Fruit fly (Drosophila melanogaster) whole organism, prepupa: Measurements from ENCODE around the gene Dnaaf5.

ENCODE experiments used
- CG10631 ChIP-seq: fragments of 200-800 bp; sonication (Bioruptor generic); optimal IDR thresholded peaks from 2 replicates; lab custom pipeline; 2016; ENCODE audit warnings: missing biosample characterization, missing genetic modification characterization
- CG11294 ChIP-seq: fragments of 200-800 bp; sonication (Bioruptor generic); IDR thresholded peaks from 2 replicates; pipeline ENCODE4 v1.3.6; 2022; ENCODE audit warnings: missing biosample characterization, missing genetic modification characterization
- CG11762 ChIP-seq: fragments of 200-800 bp; sonication (Bioruptor generic); optimal IDR thresholded peaks from 3 replicates; lab custom pipeline; 2016; ENCODE audit warnings: missing biosample characterization, missing genetic modification characterization; ENCODE audit not compliant: insufficient read depth
- CG32006 ChIP-seq: fragments of 200-800 bp; sonication (Bioruptor generic); optimal IDR thresholded peaks from 3 replicates; lab custom pipeline; 2017; ENCODE audit warnings: missing biosample characterization, mild to moderate bottlenecking, missing genetic modification characterization
- CG34406 ChIP-seq: fragments of 200-800 bp; sonication (Bioruptor generic); optimal IDR thresholded peaks from 3 replicates; lab custom pipeline; 2016; ENCODE audit warnings: missing biosample characterization, missing genetic modification characterization
- CG7368 ChIP-seq: fragments of 200-800 bp; sonication (Bioruptor generic); optimal IDR thresholded peaks from 3 replicates; lab custom pipeline; 2016; ENCODE audit warnings: missing biosample characterization, missing genetic modification characterization
- Ets96B ChIP-seq: fragments of 200-800 bp; optimal IDR thresholded peaks from 2 replicates; lab custom pipeline; 2019; ENCODE audit warnings: missing biosample characterization, mild to moderate bottlenecking, missing genetic modification characterization, moderate library complexity
- Lpt ChIP-seq: fragments of 200-800 bp; sonication (Bioruptor generic); optimal IDR thresholded peaks from 3 replicates; lab custom pipeline; 2016; ENCODE audit warnings: missing biosample characterization, missing genetic modification characterization
- dac ChIP-seq: fragments of 200-800 bp; sonication (Bioruptor generic); optimal IDR thresholded peaks from 2 replicates; lab custom pipeline; 2017; ENCODE audit warnings: missing biosample characterization, mild to moderate bottlenecking, missing genetic modification characterization
- eg ChIP-seq: fragments of 200-800 bp; sonication (Bioruptor generic); IDR thresholded peaks from 3 replicates; pipeline ENCODE4 v1.3.6; 2022; ENCODE audit warnings: missing biosample characterization, missing genetic modification characterization
- spab ChIP-seq: fragments of 200-800 bp; sonication (Bioruptor generic); optimal IDR thresholded peaks from 2 replicates; lab custom pipeline; 2017; ENCODE audit warnings: missing biosample characterization, mild to moderate bottlenecking, missing genetic modification characterization, missing genetic modification reagents

DNA sequence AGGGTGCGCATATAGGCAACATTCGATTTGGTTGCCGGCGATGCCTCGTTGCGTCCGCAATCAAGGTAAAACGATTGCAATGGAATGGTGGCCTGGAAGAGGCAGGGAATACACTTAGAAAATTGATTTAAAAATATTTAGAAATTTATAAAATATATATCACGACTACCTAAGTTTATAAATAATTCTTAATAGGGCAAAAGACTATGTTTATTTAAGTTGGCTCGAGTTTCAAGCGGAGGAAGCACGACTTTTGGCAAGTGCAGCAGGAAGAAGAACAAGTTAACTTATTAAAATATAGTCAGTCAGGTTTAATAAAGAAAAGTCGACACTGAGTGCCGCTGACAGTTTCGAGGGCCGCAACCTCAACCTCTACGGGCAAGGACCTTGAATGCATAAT, 48.8 kb upstream of the Dnaaf5 start:
- TF ChIP-seq CG32006, result no peak
- no peak for TF ChIP-seq CG11294 (GFP tag; lab: Robert Waterston, UW)
- peak; percentile 38 for TF ChIP-seq spab (GFP tag; lab: Kevin White, UChicago)
- peak; percentile 12 for TF ChIP-seq CG34406 (GFP tag; lab: Kevin White, UChicago)
- no peak for TF ChIP-seq CG11762 (GFP tag; lab: Kevin White, UChicago)
- no peak for TF ChIP-seq eg
- TF ChIP-seq CG10631 (GFP tag; lab: Kevin White, UChicago), result peak; percentile 41
- no peak for TF ChIP-seq CG7368 (GFP tag; lab: Kevin White, UChicago)
- peak; percentile 62 for TF ChIP-seq Ets96B (tag; lab: Kevin White, UChicago)
- TF ChIP-seq Lpt (GFP tag; lab: Kevin White, UChicago), result no peak
- no peak for TF ChIP-seq dac
